Worm (Caenorhabditis elegans) whole organism, young adult: ENCODE data around the gene clec-229.
"Not testable (repeated sequence)": the region's sequence is repeated elsewhere in the genome, so short reads cannot be mapped to it uniquely, and the experiment has no call there.

Experiments
- F10E7.11 ChIP-seq: sonication (generic microtip); optimal IDR thresholded peaks from 2 replicates; lab custom pipeline; 2017; ENCODE audit warnings: mild to moderate bottlenecking, missing genetic modification characterization, moderate library complexity, missing compliant biosample characterization
- F57C9.4 ChIP-seq: sonication (generic microtip); optimal IDR thresholded peaks from 2 replicates; lab custom pipeline; 2017; ENCODE audit warnings: mild to moderate bottlenecking, missing genetic modification characterization, missing compliant biosample characterization
- K11D2.4 ChIP-seq: fragments of 200-800 bp; sonication (Bioruptor generic); IDR thresholded peaks from 2 replicates; pipeline ENCODE4 v1.3.6; 2022; ENCODE audit warnings: missing genetic modification reagents, missing genetic modification characterization, missing compliant biosample characterization
- T26A5.8 ChIP-seq: sonication (generic microtip); optimal IDR thresholded peaks from 2 replicates; lab custom pipeline; 2016; ENCODE audit warnings: missing genetic modification characterization, missing compliant biosample characterization
- dpl-1 ChIP-seq: fragments of 150-350 bp; optimal IDR thresholded peaks from 2 replicates; lab custom pipeline; 2014; ENCODE audit warnings: missing biosample characterization, missing genetic modification reagents, missing genetic modification characterization
- egl-44 ChIP-seq: fragments of 200-800 bp; sonication (Bioruptor generic); IDR thresholded peaks from 2 replicates; pipeline ENCODE4 v1.3.6; 2022; ENCODE audit warnings: missing genetic modification reagents, missing genetic modification characterization, missing compliant biosample characterization
- him-1 ChIP-seq: sonication (generic microtip); optimal IDR thresholded peaks from 2 replicates; lab custom pipeline; 2016; ENCODE audit warnings: missing genotype, missing genetic modification reagents, missing genetic modification characterization, missing compliant biosample characterization
- lag-1 ChIP-seq: fragments of 200-800 bp; sonication (Bioruptor generic); IDR thresholded peaks from 2 replicates; pipeline ENCODE4 v1.3.6; 2022; ENCODE audit warnings: missing genetic modification reagents, missing genetic modification characterization, missing compliant biosample characterization
- lir-1 ChIP-seq: fragments of 200-800 bp; sonication (Bioruptor generic); conservative IDR thresholded peaks from 2 replicates; pipeline ENCODE4 v1.3.6; 2022; ENCODE audit warnings: missing genetic modification reagents, missing genetic modification characterization, missing compliant biosample characterization
- snpc-4 ChIP-seq, 5 experiments: fragments of 150-350 bp in 1 of 5; sonication (generic microtip) in 4 of 5; optimal IDR thresholded peaks; 2 replicates each; lab custom pipeline; 2014 to 2018; ENCODE audit warnings: missing genetic modification characterization in 5 of 5, missing biosample characterization in 3 of 5, antibody characterized with exemption in 2 of 5, mild to moderate bottlenecking in 2 of 5, missing compliant biosample characterization in 2 of 5, missing genotype in 2 of 5, moderate library complexity in 2 of 5, missing genetic modification reagents in 1 of 5
- unc-130 ChIP-seq: sonication (generic microtip); optimal IDR thresholded peaks from 2 replicates; lab custom pipeline; 2016; ENCODE audit warnings: missing genetic modification reagents, missing genetic modification characterization, missing compliant biosample characterization

DNA sequence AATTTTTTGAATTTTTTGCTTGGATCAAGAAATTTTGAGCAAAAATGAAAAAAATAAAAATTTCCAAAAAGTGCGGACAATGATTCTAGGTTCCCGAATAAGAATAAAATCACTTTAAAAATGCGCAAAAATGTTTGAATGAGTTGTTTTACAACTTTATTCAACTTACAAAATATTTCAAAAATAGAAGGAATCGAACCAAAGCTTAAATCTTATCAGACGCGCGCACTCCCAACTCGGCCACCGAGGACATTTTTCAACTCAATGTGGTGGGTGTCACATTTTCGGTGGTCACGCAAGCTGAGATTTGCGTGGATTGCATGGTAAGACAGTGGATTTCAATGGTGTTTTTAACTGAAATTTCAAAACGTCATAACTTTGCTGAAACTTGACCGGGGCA is 49.3 kb upstream of the clec-229 start:
- TF ChIP-seq F10E7.11 (tag; lab: Kevin White, UChicago); lir-1 (GFP tag; lab: Robert Waterston, UW); K11D2.4; F57C9.4 (tag; lab: Kevin White, UChicago); snpc-4 (GFP tag; optimal IDR thresholded peaks at IDR 0.05; lab: Kevin White, UChicago); snpc-4 (tag; optimal IDR thresholded peaks at IDR 0.05; lab: Kevin White, UChicago); unc-130 (GFP tag; lab: Kevin White, UChicago); T26A5.8 (tag; lab: Kevin White, UChicago); egl-44 (GFP tag; lab: Robert Waterston, UW); dpl-1 (GFP tag; lab: Kevin White, UChicago); lag-1 (GFP tag; lab: Robert Waterston, UW); him-1 (tag; lab: Kevin White, UChicago): not testable (repeated sequence)
